Worm (Caenorhabditis elegans) whole organism, young adult: ENCODE measurements around the gene str-246.

ENCODE experiments used
- B0019.2 ChIP-seq: fragments of 200-800 bp; sonication (Bioruptor generic); conservative IDR thresholded peaks from 2 replicates; pipeline ENCODE4 v1.3.6; 2022; ENCODE audit warnings: missing genetic modification reagents, missing genetic modification characterization, missing compliant biosample characterization
- B0035.1 ChIP-seq: sonication (generic microtip); optimal IDR thresholded peaks from 2 replicates; lab custom pipeline; 2016; ENCODE audit warnings: missing genetic modification characterization, mild to moderate bottlenecking, missing compliant biosample characterization, missing genotype, missing genetic modification reagents
- F22D6.2 ChIP-seq: sonication (generic microtip); optimal IDR thresholded peaks from 2 replicates; lab custom pipeline; 2016; ENCODE audit warnings: mild to moderate bottlenecking, missing genetic modification characterization, missing compliant biosample characterization
- F49E8.2 ChIP-seq: sonication (generic microtip); optimal IDR thresholded peaks from 3 replicates; lab custom pipeline; 2017; ENCODE audit warnings: missing genetic modification characterization, mild to moderate bottlenecking, missing compliant biosample characterization, antibody characterized with exemption, moderate library complexity; ENCODE audit not compliant: insufficient read depth
- F52B5.7 ChIP-seq: sonication (generic microtip); optimal IDR thresholded peaks from 2 replicates; lab custom pipeline; 2016; ENCODE audit warnings: mild to moderate bottlenecking, missing genetic modification characterization, missing compliant biosample characterization
- F57A8.1 ChIP-seq: fragments of 200-800 bp; sonication (Bioruptor generic); optimal IDR thresholded peaks from 2 replicates; lab custom pipeline; 2018; ENCODE audit warnings: mild to moderate bottlenecking, missing genetic modification characterization, moderate library complexity, missing compliant biosample characterization
- K11D2.4 ChIP-seq: fragments of 200-800 bp; sonication (Bioruptor generic); IDR thresholded peaks from 2 replicates; pipeline ENCODE4 v1.3.6; 2022; ENCODE audit warnings: missing genetic modification reagents, missing genetic modification characterization, missing compliant biosample characterization
- K12H6.12 ChIP-seq: fragments of 200-800 bp; sonication (Bioruptor generic); optimal IDR thresholded peaks from 2 replicates; lab custom pipeline; 2018; ENCODE audit warnings: mild to moderate bottlenecking, missing genetic modification characterization, missing compliant biosample characterization
- T07F8.4 ChIP-seq: sonication (generic microtip); optimal IDR thresholded peaks from 2 replicates; lab custom pipeline; 2016; ENCODE audit warnings: mild to moderate bottlenecking, missing genetic modification characterization, moderate library complexity, missing compliant biosample characterization
- T26A5.8 ChIP-seq: sonication (generic microtip); optimal IDR thresholded peaks from 2 replicates; lab custom pipeline; 2016; ENCODE audit warnings: missing genetic modification characterization, missing compliant biosample characterization
- Y53G8AR.9 ChIP-seq: fragments of 200-800 bp; sonication (Bioruptor generic); conservative IDR thresholded peaks from 2 replicates; pipeline ENCODE4 v1.3.6; 2022; ENCODE audit warnings: missing genetic modification reagents, missing genetic modification characterization, missing compliant biosample characterization
- Y56A3A.18 ChIP-seq: fragments of 200-800 bp; sonication (Bioruptor generic); IDR thresholded peaks from 2 replicates; pipeline ENCODE4 v1.3.6; 2022; ENCODE audit warnings: missing genetic modification reagents, missing genetic modification characterization, missing compliant biosample characterization
- Y79H2A.3 ChIP-seq: fragments of 200-800 bp; sonication (Bioruptor generic); conservative IDR thresholded peaks from 2 replicates; pipeline ENCODE4 v1.3.6; 2022; ENCODE audit warnings: missing genetic modification reagents, missing genetic modification characterization, missing compliant biosample characterization
- Y95B8A.8 ChIP-seq: fragments of 200-800 bp; sonication (Bioruptor generic); IDR thresholded peaks from 2 replicates; pipeline ENCODE4 v1.3.6; 2022; ENCODE audit warnings: missing genetic modification reagents, missing genetic modification characterization, missing compliant biosample characterization
- ZK185.1 ChIP-seq: sonication (generic microtip); optimal IDR thresholded peaks from 2 replicates; lab custom pipeline; 2016; ENCODE audit warnings: mild to moderate bottlenecking, missing genetic modification characterization, missing compliant biosample characterization; ENCODE audit not compliant: poor library complexity, severe bottlenecking
- akir-1 ChIP-seq: fragments of 200-800 bp; sonication (Bioruptor generic); optimal IDR thresholded peaks from 2 replicates; lab custom pipeline; 2018; ENCODE audit warnings: mild to moderate bottlenecking, missing genetic modification characterization, moderate library complexity, missing compliant biosample characterization
- ama-1 ChIP-seq, 3 experiments: fragments of 150-350 bp in 1 of 3; sonication (generic microtip) in 2 of 3; optimal IDR thresholded peaks; 2 replicates each; lab custom pipeline; 2014 to 2018; ENCODE audit warnings: missing biosample characterization in 2 of 3, missing genetic modification characterization in 2 of 3, missing genetic modification reagents in 2 of 3
- aptf-2 ChIP-seq: fragments of 200-800 bp; sonication (Bioruptor generic); conservative IDR thresholded peaks from 2 replicates; pipeline ENCODE4 v1.3.6; 2022; ENCODE audit warnings: missing genetic modification reagents, missing genetic modification characterization, missing compliant biosample characterization
- atf-7 ChIP-seq: sonication (generic microtip); optimal IDR thresholded peaks from 2 replicates; lab custom pipeline; 2017; ENCODE audit warnings: mild to moderate bottlenecking, missing genetic modification characterization, missing compliant biosample characterization
- attf-5 ChIP-seq: fragments of 200-800 bp; sonication (Bioruptor generic); optimal IDR thresholded peaks from 2 replicates; lab custom pipeline; 2018; ENCODE audit warnings: mild to moderate bottlenecking, missing genetic modification characterization, missing compliant biosample characterization
- ccch-3 ChIP-seq: fragments of 200-800 bp; sonication (Bioruptor generic); optimal IDR thresholded peaks from 2 replicates; lab custom pipeline; 2018; ENCODE audit warnings: mild to moderate bottlenecking, missing genetic modification characterization, missing compliant biosample characterization
- ceh-40 ChIP-seq: fragments of 200-800 bp; sonication (Bioruptor generic); IDR thresholded peaks from 2 replicates; pipeline ENCODE4 v1.3.6; 2022; ENCODE audit warnings: missing genetic modification characterization, missing compliant biosample characterization
- ceh-58 ChIP-seq: fragments of 200-800 bp; sonication (Bioruptor generic); IDR thresholded peaks from 2 replicates; pipeline ENCODE4 v1.3.6; 2022; ENCODE audit warnings: missing genetic modification characterization, missing compliant biosample characterization
- dox-1 ChIP-seq: fragments of 200-800 bp; sonication (Bioruptor generic); IDR thresholded peaks from 2 replicates; pipeline ENCODE4 v1.3.6; 2022; ENCODE audit warnings: missing genetic modification reagents, missing genetic modification characterization, missing compliant biosample characterization
- dpff-1 ChIP-seq: sonication (generic microtip); optimal IDR thresholded peaks from 2 replicates; lab custom pipeline; 2017; ENCODE audit warnings: mild to moderate bottlenecking, missing genetic modification characterization, missing compliant biosample characterization
- efl-1 ChIP-seq: fragments of 150-350 bp; optimal IDR thresholded peaks from 2 replicates; lab custom pipeline; 2014; ENCODE audit warnings: missing biosample characterization, missing genetic modification reagents, missing genetic modification characterization
- fkh-3 ChIP-seq: sonication (generic microtip); optimal IDR thresholded peaks from 2 replicates; lab custom pipeline; 2016; ENCODE audit warnings: mild to moderate bottlenecking, missing genetic modification characterization, missing compliant biosample characterization
- him-1 ChIP-seq: sonication (generic microtip); optimal IDR thresholded peaks from 2 replicates; lab custom pipeline; 2016; ENCODE audit warnings: missing genotype, missing genetic modification reagents, missing genetic modification characterization, missing compliant biosample characterization
- lin-35 ChIP-seq, 3 experiments: fragments of 150-350 bp in 2 of 3; sonication (generic microtip) in 1 of 3; optimal IDR thresholded peaks; 2 replicates each; lab custom pipeline; 2014 to 2018; ENCODE audit warnings: missing biosample characterization in 3 of 3, missing genetic modification characterization in 3 of 3, missing genetic modification reagents in 3 of 3
- lin-40 ChIP-seq: sonication (generic microtip); optimal IDR thresholded peaks from 2 replicates; lab custom pipeline; 2016; ENCODE audit warnings: missing genetic modification characterization, mild to moderate bottlenecking, missing compliant biosample characterization, missing genotype, missing genetic modification reagents
- lin-54 ChIP-seq: fragments of 200-800 bp; sonication (Bioruptor generic); optimal IDR thresholded peaks from 2 replicates; lab custom pipeline; 2018; ENCODE audit warnings: mild to moderate bottlenecking, missing genetic modification characterization, missing compliant biosample characterization
- madf-8 ChIP-seq: fragments of 200-800 bp; sonication (Bioruptor generic); conservative IDR thresholded peaks from 2 replicates; pipeline ENCODE4 v1.3.6; 2022; ENCODE audit warnings: missing genetic modification reagents, missing genetic modification characterization, missing compliant biosample characterization
- mcd-1 ChIP-seq: fragments of 200-800 bp; sonication (Bioruptor generic); IDR thresholded peaks from 2 replicates; pipeline ENCODE4 v1.3.6; 2022; ENCODE audit warnings: missing genetic modification reagents, missing genetic modification characterization, missing compliant biosample characterization
- mxl-1 ChIP-seq: sonication (generic microtip); optimal IDR thresholded peaks from 2 replicates; lab custom pipeline; 2016; ENCODE audit warnings: missing genetic modification characterization, missing compliant biosample characterization
- nfya-2 ChIP-seq: fragments of 200-800 bp; sonication (Bioruptor generic); IDR thresholded peaks from 2 replicates; pipeline ENCODE4 v1.3.6; 2022; ENCODE audit warnings: missing genetic modification reagents, missing genetic modification characterization, missing compliant biosample characterization
- nhr-80 ChIP-seq: sonication (generic microtip); optimal IDR thresholded peaks from 2 replicates; lab custom pipeline; 2016; ENCODE audit warnings: missing genetic modification characterization, missing compliant biosample characterization
- pha-4 ChIP-seq: fragments of 150-350 bp; sonication (generic microtip); optimal IDR thresholded peaks from 2 replicates; lab custom pipeline; 2014; ENCODE audit warnings: missing biosample characterization, missing genetic modification reagents, missing genetic modification characterization
- repo-1 ChIP-seq: sonication (generic microtip); optimal IDR thresholded peaks from 2 replicates; lab custom pipeline; 2017; ENCODE audit warnings: mild to moderate bottlenecking, missing genetic modification characterization, missing compliant biosample characterization
- sea-2 ChIP-seq: fragments of 200-800 bp; sonication (Bioruptor generic); IDR thresholded peaks from 2 replicates; pipeline ENCODE4 v1.3.6; 2022; ENCODE audit warnings: missing genetic modification characterization, missing compliant biosample characterization
- snpc-1.3 ChIP-seq: sonication (generic microtip); optimal IDR thresholded peaks from 2 replicates; lab custom pipeline; 2017; ENCODE audit warnings: missing genetic modification characterization, mild to moderate bottlenecking, missing compliant biosample characterization, antibody characterized with exemption, moderate library complexity, missing genotype, missing genetic modification reagents; ENCODE audit not compliant: insufficient read depth
- snpc-4 ChIP-seq, 5 experiments: fragments of 150-350 bp in 1 of 5; sonication (generic microtip) in 4 of 5; optimal IDR thresholded peaks; 2 replicates each; lab custom pipeline; 2014 to 2018; ENCODE audit warnings: missing genetic modification characterization in 5 of 5, missing biosample characterization in 3 of 5, antibody characterized with exemption in 2 of 5, mild to moderate bottlenecking in 2 of 5, missing compliant biosample characterization in 2 of 5, missing genotype in 2 of 5, moderate library complexity in 2 of 5, missing genetic modification reagents in 1 of 5
- tlf-1 ChIP-seq: fragments of 200-800 bp; sonication (Bioruptor generic); optimal IDR thresholded peaks from 2 replicates; lab custom pipeline; 2018; ENCODE audit warnings: mild to moderate bottlenecking, missing genetic modification characterization, missing compliant biosample characterization
- unc-62 ChIP-seq: fragments of 150-350 bp; optimal IDR thresholded peaks from 2 replicates; lab custom pipeline; 2014; ENCODE audit warnings: missing biosample characterization, missing genetic modification reagents, missing genetic modification characterization
- zim-3 ChIP-seq: sonication (generic microtip); optimal IDR thresholded peaks from 2 replicates; lab custom pipeline; 2017; ENCODE audit warnings: mild to moderate bottlenecking, missing genetic modification characterization, moderate library complexity, missing compliant biosample characterization
- ztf-28 ChIP-seq: fragments of 200-800 bp; sonication (Bioruptor generic); IDR thresholded peaks from 2 replicates; pipeline ENCODE4 v1.3.6; 2022; ENCODE audit warnings: missing genetic modification reagents, missing genetic modification characterization, missing compliant biosample characterization

str-246 gene

DNA sequence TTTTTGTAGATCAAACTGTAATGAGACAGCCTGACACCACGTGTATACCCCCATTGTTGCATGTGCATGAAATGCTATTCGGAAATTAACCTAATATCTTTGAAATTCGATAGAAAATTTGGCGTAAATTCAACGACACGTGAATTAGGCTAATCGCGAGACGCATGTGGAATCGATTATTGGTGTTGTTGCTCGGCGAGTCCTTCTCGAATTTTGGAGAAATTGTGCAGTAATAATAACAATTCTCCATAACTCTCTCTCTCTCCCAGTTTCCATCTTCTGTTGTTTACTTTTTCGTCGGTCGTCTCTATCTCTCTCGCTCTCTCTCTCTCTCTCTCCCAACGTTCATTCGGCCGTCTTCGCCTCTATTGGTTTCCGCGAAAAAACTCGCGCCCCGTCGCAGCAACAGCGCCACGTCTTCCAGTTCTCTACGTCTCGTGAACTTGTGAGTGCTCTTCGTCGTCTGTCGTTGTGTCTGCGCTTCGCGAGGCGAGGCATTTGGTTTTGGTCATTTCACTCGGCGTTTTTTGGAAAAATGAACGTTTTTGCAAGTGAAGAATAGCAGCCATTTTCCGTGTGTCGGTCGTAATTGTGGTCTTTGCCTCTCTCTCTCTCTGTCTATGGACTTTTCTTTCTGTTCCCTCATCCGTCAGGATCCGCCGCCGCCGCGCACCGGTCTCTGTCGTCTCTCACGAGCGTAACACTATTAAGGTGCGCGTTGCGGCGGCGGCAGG lies 22.8 kb upstream of the str-246 start (continued):
- no peak for TF ChIP-seq snpc-1.3
- TF ChIP-seq T07F8.4 = no peak
- TF ChIP-seq nhr-80 (tag; lab: Kevin White, UChicago) = peak; percentile 77
- no peak for TF ChIP-seq snpc-4 (GFP tag; optimal IDR thresholded peaks at IDR 0.05; lab: Kevin White, UChicago)
- peak in 2 of 4 experiments; percentile 6 to 48 for TF ChIP-seq snpc-4 (tag; optimal IDR thresholded peaks at IDR 0.05; lab: Kevin White, UChicago)
- TF ChIP-seq madf-8 = no peak
- TF ChIP-seq mcd-1 (GFP tag; lab: Robert Waterston, UW) = peak; percentile 65
- TF ChIP-seq lin-40 = peak; percentile 68
- TF ChIP-seq sea-2 = no peak
- TF ChIP-seq lin-35 (GFP tag; optimal IDR thresholded peaks at IDR 0.05; lab: Kevin White, UChicago) = peak in 1 of 3 experiments; percentile 44
- peak; percentile 80 for TF ChIP-seq attf-5
- TF ChIP-seq tlf-1 = no peak
- TF ChIP-seq dox-1 = peak; percentile 75
- no peak for TF ChIP-seq B0035.1 (tag; lab: Kevin White, UChicago)
- TF ChIP-seq K11D2.4 (GFP tag; lab: Robert Waterston, UW) = 0 out of 2 replicates have a peak, but pooled peaks have one; percentile 35
- peak; percentile 76 for TF ChIP-seq K12H6.12
- TF ChIP-seq repo-1 (tag; lab: Kevin White, UChicago) = peak; percentile 13

DNA sequence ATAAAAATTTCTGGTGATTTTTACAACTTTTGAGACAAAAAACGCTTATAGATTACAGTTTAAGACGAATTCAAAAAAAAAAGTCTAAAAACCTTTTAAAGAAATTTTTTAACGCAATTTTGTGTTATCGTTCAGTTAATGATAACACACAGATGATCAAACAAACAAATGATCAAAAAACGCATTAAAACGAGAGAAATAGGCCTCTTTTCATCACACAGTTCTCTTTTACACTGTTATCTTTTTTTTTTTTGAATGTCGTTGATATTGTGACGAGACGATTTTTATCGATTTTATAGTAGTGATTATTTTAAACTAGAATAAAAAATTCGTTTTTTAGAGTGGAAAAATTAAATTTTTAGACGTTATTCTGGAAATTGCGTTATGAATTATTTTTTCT lies 17.7 kb upstream of the str-246 start:
- TF ChIP-seq ztf-28 (GFP tag; lab: Robert Waterston, UW) (no peak), lin-40 (peak; percentile 3), F49E8.2 (tag; lab: Kevin White, UChicago) (no peak), atf-7 (tag; lab: Kevin White, UChicago) (no peak), fkh-3 (tag; lab: Kevin White, UChicago) (no peak), Y79H2A.3 (no peak), T26A5.8 (no peak), F22D6.2 (tag; lab: Kevin White, UChicago) (no peak), nfya-2 (GFP tag; lab: Robert Waterston, UW) (no peak), zim-3 (no peak), pha-4 (tag; lab: Kevin White, UChicago) (no peak), nhr-80 (tag; lab: Kevin White, UChicago) (peak; percentile 59), Y53G8AR.9 (no peak), ccch-3 (GFP tag; lab: Kevin White, UChicago) (no peak), F57A8.1 (GFP tag; lab: Kevin White, UChicago) (no peak)
- TF ChIP-seq, all 124 proteins: peak for 2

DNA sequence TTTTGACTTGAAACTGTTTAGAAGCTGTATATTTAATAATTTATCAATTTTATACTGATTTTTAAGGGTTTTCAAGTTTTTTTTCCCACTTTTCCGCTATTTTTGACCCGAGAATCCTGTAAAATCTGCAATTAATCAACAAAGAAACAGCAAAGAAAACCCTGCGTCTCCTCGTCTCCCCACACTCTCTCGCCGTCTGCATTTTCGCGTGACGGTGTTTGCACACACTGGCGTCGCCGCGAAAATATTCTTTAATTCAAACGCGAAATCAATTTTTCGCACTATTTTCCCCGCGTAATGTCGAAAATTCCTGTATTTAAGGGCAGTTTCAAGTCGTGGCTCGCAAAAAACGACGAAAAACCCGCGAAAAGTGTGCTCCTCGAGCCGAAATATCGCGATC lies 14.2 kb upstream of the str-246 start, which contains the start of gene rsa-2:
Gene rsa-2 (plus strand): TSS at position 221 of the 400 bp plus-strand sequence.
- no peak for TF ChIP-seq akir-1 (GFP tag; lab: Kevin White, UChicago)
- TF ChIP-seq Y79H2A.3 = no peak
- TF ChIP-seq ZK185.1 (tag; lab: Kevin White, UChicago) = no peak
- no peak for TF ChIP-seq unc-62 (GFP tag; lab: Kevin White, UChicago)
- TF ChIP-seq Y95B8A.8 (GFP tag; lab: Robert Waterston, UW) = 0 out of 2 replicates have a peak, but pooled peaks have one; percentile 33
- TF ChIP-seq lin-35 (GFP tag; optimal IDR thresholded peaks at IDR 0.05; lab: Kevin White, UChicago) = peak in 1 of 3 experiments; percentile 79
- no peak for TF ChIP-seq Y56A3A.18 (GFP tag; lab: Robert Waterston, UW)
- peak; percentile 78 for TF ChIP-seq him-1 (tag; lab: Kevin White, UChicago)
- no peak for TF ChIP-seq ceh-40 (GFP tag; lab: Robert Waterston, UW)
- TF ChIP-seq F52B5.7 (tag; lab: Kevin White, UChicago) = no peak
- no peak for TF ChIP-seq aptf-2 (GFP tag; lab: Robert Waterston, UW)
- peak; percentile 64 for TF ChIP-seq B0019.2 (GFP tag; lab: Robert Waterston, UW)
- no peak for TF ChIP-seq F22D6.2 (tag; lab: Kevin White, UChicago)
- no peak for TF ChIP-seq mxl-1 (tag; lab: Kevin White, UChicago)
- peak; percentile 86 for TF ChIP-seq lin-54 (GFP tag; lab: Kevin White, UChicago)
- no peak for TF ChIP-seq attf-5
- no peak for TF ChIP-seq ama-1 (optimal IDR thresholded peaks at IDR 0.05; lab: Kevin White, UChicago)
- TF ChIP-seq ama-1 (GFP tag; optimal IDR thresholded peaks at IDR 0.05; lab: Kevin White, UChicago) = no peak
- TF ChIP-seq efl-1 (GFP tag; lab: Kevin White, UChicago) = peak; percentile 91
- TF ChIP-seq ceh-58 (GFP tag; lab: Robert Waterston, UW) = no peak
- TF ChIP-seq dpff-1 (tag; lab: Kevin White, UChicago) = no peak
- peak; percentile 73 for TF ChIP-seq mcd-1 (GFP tag; lab: Robert Waterston, UW)
